Fruit fly (Drosophila melanogaster) whole organism, prepupa: ENCODE measurements around the gene Gr93d.

Source experiments
- CG11294 ChIP-seq: fragments of 200-800 bp; sonication (Bioruptor generic); IDR thresholded peaks from 2 replicates; pipeline ENCODE4 v1.3.6; 2022; ENCODE audit warnings: missing biosample characterization, missing genetic modification characterization
- CG3919 ChIP-seq: fragments of 200-800 bp; sonication (Bioruptor generic); optimal IDR thresholded peaks from 3 replicates; lab custom pipeline; 2016; ENCODE audit warnings: missing biosample characterization, missing genetic modification characterization
- CG8319 ChIP-seq: fragments of 200-800 bp; sonication (Bioruptor generic); optimal IDR thresholded peaks from 3 replicates; lab custom pipeline; 2016; ENCODE audit warnings: missing biosample characterization, missing genetic modification characterization
- CG9139 ChIP-seq: fragments of 200-800 bp; sonication (Bioruptor generic); optimal IDR thresholded peaks from 3 replicates; lab custom pipeline; 2017; ENCODE audit warnings: missing biosample characterization, mild to moderate bottlenecking, missing genetic modification characterization
- Eip78C ChIP-seq: fragments of 200-800 bp; sonication (Bioruptor generic); peaks from one replicate; lab custom pipeline; 2016; ENCODE audit warnings: missing biosample characterization, missing genetic modification characterization
- Gug ChIP-seq: fragments of 200-800 bp; sonication (Bioruptor generic); IDR thresholded peaks from 2 replicates; pipeline ENCODE4 v1.3.6; 2022; ENCODE audit warnings: missing biosample characterization, missing genetic modification characterization
- Sox102F ChIP-seq: fragments of 200-800 bp; sonication (Bioruptor generic); optimal IDR thresholded peaks from 2 replicates; lab custom pipeline; 2016; ENCODE audit warnings: missing biosample characterization, mild to moderate bottlenecking, missing genetic modification characterization
- esn ChIP-seq: fragments of 200-800 bp; sonication (Bioruptor generic); optimal IDR thresholded peaks from 2 replicates; lab custom pipeline; 2016; ENCODE audit warnings: missing biosample characterization, mild to moderate bottlenecking, missing genetic modification characterization, moderate library complexity
- salr ChIP-seq, 2 experiments: fragments of 200-800 bp; sonication (Bioruptor generic); optimal IDR thresholded peaks; 3 replicates each; lab custom pipeline; 2016 to 2018; ENCODE audit warnings: missing biosample characterization in 2 of 2, missing genetic modification characterization in 2 of 2, mild to moderate bottlenecking in 1 of 2
- svp ChIP-seq: fragments of 200-800 bp; sonication (Bioruptor generic); peaks from one replicate; lab custom pipeline; 2016; ENCODE audit warnings: missing biosample characterization, missing genetic modification characterization

DNA sequence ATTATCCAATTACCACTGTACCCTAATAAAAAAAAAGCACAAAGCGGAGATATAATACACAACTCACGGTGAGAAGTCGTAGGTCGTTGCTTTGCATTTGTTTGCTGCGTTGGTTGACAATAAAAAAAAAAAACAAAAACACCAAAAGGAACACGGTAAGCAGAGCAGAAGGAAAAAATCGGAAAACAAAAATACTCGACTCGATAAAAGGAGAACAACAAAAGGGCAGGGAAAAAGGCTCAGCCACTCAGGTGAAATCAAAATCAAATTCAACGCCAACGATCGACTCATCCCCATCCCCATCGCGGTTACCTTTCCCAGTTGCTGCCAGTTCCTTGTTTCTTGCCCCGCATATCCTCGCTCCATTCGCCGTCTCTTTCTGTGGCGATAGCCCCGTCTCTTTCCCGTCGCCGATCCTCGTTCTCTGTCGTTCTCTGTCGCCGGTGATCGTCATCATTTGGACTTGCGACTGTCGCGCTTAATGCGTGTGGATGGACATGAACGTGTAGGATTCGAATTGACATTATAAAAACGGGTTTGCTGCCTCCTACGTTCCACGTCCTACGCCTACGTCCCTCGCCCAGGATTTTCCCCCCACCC, 22.0 kb downstream of the Gr93d start:
- TF ChIP-seq CG9139 (GFP tag; lab: Kevin White, UChicago) (peak; percentile 81), Gug (no peak), salr (GFP tag; optimal IDR thresholded peaks at IDR 0.05; lab: Kevin White, UChicago) (no peak), Sox102F (GFP tag; lab: Kevin White, UChicago) (no peak), CG8319 (GFP tag; lab: Kevin White, UChicago) (no peak), esn (GFP tag; lab: Kevin White, UChicago) (no peak), Eip78C (GFP tag; lab: Kevin White, UChicago) (no peak), CG11294 (no peak), svp (GFP tag; lab: Kevin White, UChicago) (no peak), CG3919 (no peak)
